Worm (Caenorhabditis elegans) whole organism, late embryonic: ENCODE results near the gene K09C8.8.

Source experiments
- C38D4.7 ChIP-seq: fragments of 200-800 bp; sonication (Bioruptor generic); optimal IDR thresholded peaks from 2 replicates; lab custom pipeline; 2018; ENCODE audit warnings: mild to moderate bottlenecking, missing genetic modification characterization, moderate library complexity, missing compliant biosample characterization
- K09A11.1 ChIP-seq: sonication (generic microtip); optimal IDR thresholded peaks from 2 replicates; lab custom pipeline; 2017; ENCODE audit warnings: antibody characterized with exemption, mild to moderate bottlenecking, missing genetic modification characterization, missing compliant biosample characterization; ENCODE audit not compliant: insufficient read depth
- ama-1 ChIP-seq: fragments of 150-350 bp; optimal IDR thresholded peaks from 2 replicates; lab custom pipeline; 2014
- dmd-4 ChIP-seq: sonication (generic microtip); optimal IDR thresholded peaks from 2 replicates; lab custom pipeline; 2016; ENCODE audit warnings: borderline replicate concordance, missing genetic modification characterization, missing compliant biosample characterization
- elt-2 ChIP-seq: sonication (generic microtip); optimal IDR thresholded peaks from 2 replicates; lab custom pipeline; 2016; ENCODE audit warnings: missing genetic modification reagents, missing genetic modification characterization, missing compliant biosample characterization
- gmeb-2 ChIP-seq: sonication (generic microtip); optimal IDR thresholded peaks from 2 replicates; lab custom pipeline; 2016; ENCODE audit warnings: missing genetic modification characterization, inconsistent platforms, missing compliant biosample characterization
- lim-6 ChIP-seq: sonication (generic microtip); optimal IDR thresholded peaks from 2 replicates; lab custom pipeline; 2016; ENCODE audit warnings: missing genetic modification characterization, missing compliant biosample characterization
- nhr-11 ChIP-seq: fragments of 150-350 bp; optimal IDR thresholded peaks from 2 replicates; lab custom pipeline; 2014; ENCODE audit warnings: missing biosample characterization, missing genetic modification characterization
- pha-2 ChIP-seq: sonication (generic microtip); optimal IDR thresholded peaks from 2 replicates; lab custom pipeline; 2017; ENCODE audit warnings: mild to moderate bottlenecking, missing genetic modification characterization, missing compliant biosample characterization
- unc-55 ChIP-seq: sonication (generic microtip); optimal IDR thresholded peaks from 2 replicates; lab custom pipeline; 2017; ENCODE audit warnings: missing biosample characterization, missing genetic modification reagents, missing genetic modification characterization

- TF ChIP-seq unc-55 = no peak
- TF ChIP-seq nhr-11 (tag; lab: Kevin White, UChicago) = no peak
- TF ChIP-seq pha-2 (tag; lab: Kevin White, UChicago) = no peak
- TF ChIP-seq lim-6 = no peak
- TF ChIP-seq C38D4.7 (GFP tag; lab: Kevin White, UChicago) = no peak
- TF ChIP-seq ama-1 (lab: Kevin White, UChicago) = no peak
- TF ChIP-seq dmd-4 (tag; lab: Kevin White, UChicago) = no peak
- TF ChIP-seq K09A11.1 (tag; lab: Kevin White, UChicago) = no peak
- no peak for TF ChIP-seq elt-2 (tag; lab: Kevin White, UChicago)
- TF ChIP-seq gmeb-2 (tag; lab: Kevin White, UChicago) = no peak
These were observed 39.8 kb downstream of the K09C8.8 start, which contains the start of gene F58A3.4 for ce11 chrX:11010565-11010964.
